Fruit fly (Drosophila melanogaster): ENCODE data around the gene RpS27.

- TF ChIP-seq CG8319 (GFP tag; optimal IDR thresholded peaks at IDR 0.05) (no peak), CG11294 (GFP tag; IDR thresholded peaks at IDR 0.05) (no peak), pdm3 (GFP tag; optimal IDR thresholded peaks at IDR 0.05) (no peak), Hr4 (GFP tag; optimal IDR thresholded peaks at IDR 0.05) (no peak), spab (GFP tag; optimal IDR thresholded peaks at IDR 0.05) (no peak), CG6854 (GFP tag; optimal IDR thresholded peaks at IDR 0.05) (no peak), CG6163 (GFP tag; IDR thresholded peaks at IDR 0.05) (no peak), CG6808 (GFP tag; optimal IDR thresholded peaks at IDR 0.05) (no peak), salr (GFP tag; optimal IDR thresholded peaks at IDR 0.05) (no peak), CG16779 (tag; optimal IDR thresholded peaks at IDR 0.05) (no peak), Hr38 (GFP tag; optimal IDR thresholded peaks at IDR 0.05) (no peak), Gug (GFP tag; IDR thresholded peaks at IDR 0.05) (no peak), lz (GFP tag; optimal IDR thresholded peaks at IDR 0.05) (no peak)
Observed at dm6 chr3R:25266751-25267150, 19.4 kb upstream of the RpS27 start.

All from whole organism, prepupa.